Worm (Caenorhabditis elegans) whole organism, early embryonic: ENCODE data around the gene F07C4.6.

Source experiments
- B0310.2 ChIP-seq: sonication (generic microtip); optimal IDR thresholded peaks from 2 replicates; lab custom pipeline; 2016; ENCODE audit warnings: mild to moderate bottlenecking, missing genetic modification characterization, missing compliant biosample characterization
- F13C5.2 ChIP-seq: sonication (generic microtip); optimal IDR thresholded peaks from 2 replicates; lab custom pipeline; 2017; ENCODE audit warnings: mild to moderate bottlenecking, missing genetic modification characterization, inconsistent platforms, missing compliant biosample characterization
- aly-1 ChIP-seq: sonication (generic microtip); optimal IDR thresholded peaks from 2 replicates; lab custom pipeline; 2016; ENCODE audit warnings: missing genetic modification characterization, missing compliant biosample characterization
- ama-1 ChIP-seq: fragments of 150-350 bp; optimal IDR thresholded peaks from 2 replicates; lab custom pipeline; 2014
- ceh-13 ChIP-seq: fragments of 200-800 bp; sonication (Bioruptor generic); optimal IDR thresholded peaks from 2 replicates; lab custom pipeline; 2018; ENCODE audit warnings: mild to moderate bottlenecking, missing genetic modification characterization, missing compliant biosample characterization
- ceh-36 ChIP-seq: sonication (generic microtip); optimal IDR thresholded peaks from 2 replicates; lab custom pipeline; 2016; ENCODE audit warnings: missing genetic modification characterization, inconsistent platforms, missing compliant biosample characterization
- ets-7 ChIP-seq: sonication (generic microtip); optimal IDR thresholded peaks from 2 replicates; lab custom pipeline; 2016; ENCODE audit warnings: missing genotype, missing genetic modification characterization, missing compliant biosample characterization
- flt-1 ChIP-seq: fragments of 200-800 bp; sonication (Bioruptor generic); IDR thresholded peaks from 2 replicates; pipeline ENCODE4 v1.3.6; 2022; ENCODE audit warnings: missing genetic modification characterization, missing compliant biosample characterization
- hmbx-1 ChIP-seq: sonication (generic microtip); optimal IDR thresholded peaks from 2 replicates; lab custom pipeline; 2016; ENCODE audit warnings: mild to moderate bottlenecking, missing genetic modification characterization, missing compliant biosample characterization
- hmg-4 ChIP-seq: fragments of 200-800 bp; sonication (Bioruptor generic); optimal IDR thresholded peaks from 2 replicates; lab custom pipeline; 2018; ENCODE audit warnings: mild to moderate bottlenecking, missing genetic modification characterization, missing compliant biosample characterization
- hnd-1 ChIP-seq: sonication (generic microtip); optimal IDR thresholded peaks from 2 replicates; lab custom pipeline; 2016; ENCODE audit warnings: missing genetic modification characterization, missing compliant biosample characterization
- pes-1 ChIP-seq: fragments of 200-800 bp; sonication (Bioruptor generic); IDR thresholded peaks from 2 replicates; pipeline ENCODE4 v1.3.6; 2022; ENCODE audit warnings: missing genetic modification reagents, missing genetic modification characterization, missing compliant biosample characterization
- scrt-1 ChIP-seq: fragments of 200-800 bp; sonication (Bioruptor generic); IDR thresholded peaks from 2 replicates; pipeline ENCODE4 v1.3.6; 2022; ENCODE audit warnings: missing genetic modification characterization, missing compliant biosample characterization
- sea-1 ChIP-seq: fragments of 200-800 bp; sonication (Bioruptor generic); conservative IDR thresholded peaks from 2 replicates; pipeline ENCODE4 v1.3.6; 2022; ENCODE audit warnings: missing genetic modification characterization, missing compliant biosample characterization
- tbx-11 ChIP-seq: fragments of 200-800 bp; sonication (Bioruptor generic); IDR thresholded peaks from 2 replicates; pipeline ENCODE4 v1.3.6; 2022; ENCODE audit warnings: missing genetic modification characterization, missing compliant biosample characterization
- tbx-37 ChIP-seq: fragments of 200-800 bp; sonication (Bioruptor generic); conservative IDR thresholded peaks from 2 replicates; pipeline ENCODE4 v1.3.6; 2022; ENCODE audit warnings: missing genetic modification reagents, missing genetic modification characterization, missing compliant biosample characterization
- tra-4 ChIP-seq: sonication (generic microtip); optimal IDR thresholded peaks from 2 replicates; lab custom pipeline; 2017; ENCODE audit warnings: missing genetic modification characterization, missing compliant biosample characterization

Gene F07C4.6

DNA sequence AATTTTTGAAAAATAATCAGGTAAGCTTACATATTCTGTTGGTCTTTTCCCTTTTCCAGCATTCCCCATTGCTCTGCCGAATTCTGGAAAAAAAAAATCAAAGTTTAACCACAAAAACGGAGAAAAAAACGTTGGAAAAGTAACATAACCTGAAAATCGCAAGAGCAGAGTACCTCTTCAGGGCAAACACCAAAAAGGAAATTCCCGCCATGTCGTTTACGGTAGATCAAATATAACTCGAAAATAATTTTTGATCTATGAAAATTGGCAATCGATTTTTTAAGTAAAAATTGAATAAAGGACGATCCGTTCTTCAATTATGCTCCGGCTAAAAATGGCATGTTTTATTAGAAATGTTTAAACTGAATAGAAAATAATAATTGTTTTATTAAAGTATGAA lies 23.2 kb upstream of the F07C4.6 start, which contains the start of gene C50E3.11:
Gene C50E3.11, minus strand, starts transcription at position 83 of the 400 bp plus-strand sequence.
- TF ChIP-seq ceh-36 (tag; lab: Kevin White, UChicago), result no peak
- no peak for TF ChIP-seq tbx-11 (GFP tag; lab: Robert Waterston, UW)
- no peak for TF ChIP-seq hmbx-1 (tag; lab: Kevin White, UChicago)
- no peak for TF ChIP-seq aly-1
- TF ChIP-seq F13C5.2 (tag; lab: Kevin White, UChicago), result no peak

DNA sequence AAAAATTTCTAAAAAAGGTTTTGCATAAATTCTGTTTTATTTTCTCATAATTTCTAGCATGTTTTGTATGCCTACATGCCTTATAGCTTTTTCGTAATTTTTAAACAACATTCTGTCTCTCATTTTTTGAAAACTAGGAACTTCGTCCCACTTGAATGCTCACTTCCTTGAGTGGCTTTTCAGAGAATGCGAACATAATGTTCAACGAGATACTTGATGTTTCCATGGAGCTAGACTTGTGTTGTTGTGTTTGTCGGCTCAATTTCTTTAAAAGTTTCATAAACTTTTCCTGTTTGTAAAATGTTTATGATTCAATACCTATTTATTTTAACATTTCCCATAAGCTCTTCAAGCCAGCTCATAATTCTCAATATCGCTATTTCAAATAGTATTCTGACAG lies 21.8 kb upstream of the F07C4.6 start, which contains the start of gene clec-213:
Gene clec-213, plus strand, starts transcription at position 301 of the 400 bp plus-strand sequence.
- TF ChIP-seq hmg-4, result no peak
- TF ChIP-seq flt-1, result no peak
- no peak for TF ChIP-seq ceh-36 (tag; lab: Kevin White, UChicago)
- no peak for TF ChIP-seq tra-4 (tag; lab: Kevin White, UChicago)
- TF ChIP-seq aly-1, result no peak
- TF ChIP-seq F13C5.2 (tag; lab: Kevin White, UChicago), result no peak
- TF ChIP-seq ceh-13 (GFP tag; lab: Kevin White, UChicago), result no peak
- no peak for TF ChIP-seq hmbx-1 (tag; lab: Kevin White, UChicago)
- no peak for TF ChIP-seq sea-1 (GFP tag; lab: Robert Waterston, UW)
- no peak for TF ChIP-seq ama-1
- TF ChIP-seq B0310.2 (tag; lab: Kevin White, UChicago), result no peak
- TF ChIP-seq tbx-11 (GFP tag; lab: Robert Waterston, UW), result no peak
- no peak for TF ChIP-seq hnd-1 (tag; lab: Kevin White, UChicago)
- no peak for TF ChIP-seq ets-7 (tag; lab: Kevin White, UChicago)
- TF ChIP-seq scrt-1 (GFP tag; lab: Robert Waterston, UW), result no peak

DNA sequence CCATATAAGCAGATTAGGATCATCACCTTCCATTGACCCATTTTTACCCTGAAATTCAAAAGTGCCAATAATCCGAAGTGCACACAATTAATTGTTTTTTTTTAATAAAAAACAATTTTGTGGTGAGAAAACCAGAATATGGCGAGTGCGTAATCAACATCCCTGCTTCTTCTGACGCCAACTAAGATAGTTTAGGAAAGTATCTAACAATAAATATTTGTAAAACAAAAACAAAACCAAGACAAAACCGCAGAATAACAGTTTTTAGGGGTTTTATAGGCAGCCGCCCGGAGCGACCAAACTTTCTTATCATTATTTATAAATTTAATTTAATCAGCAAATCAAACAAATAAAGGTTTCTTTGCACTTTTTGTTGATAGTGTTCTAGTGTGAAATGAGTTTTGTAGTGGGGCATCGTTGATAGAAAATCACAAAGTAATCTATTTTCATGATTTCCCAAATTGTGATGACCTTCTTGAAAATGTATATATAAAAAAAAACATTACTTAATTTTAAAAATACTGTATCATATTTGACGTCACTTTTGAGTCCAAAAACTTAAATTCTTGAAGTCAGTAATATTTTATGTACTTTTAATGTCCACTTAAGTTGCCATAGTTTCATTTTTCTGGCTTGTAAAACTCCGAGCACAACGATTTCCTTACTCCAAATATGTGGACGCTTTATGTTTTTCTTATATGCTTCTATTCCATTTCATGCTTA lies 16.8 kb upstream of the F07C4.6 start, which contains the start of the genes folt-3 and clec-214:
Gene folt-3, minus strand, starts transcription at position 51 of the 723 bp plus-strand sequence.
Gene clec-214, plus strand, starts transcription at position 673 of the 723 bp plus-strand sequence.
- TF ChIP-seq ets-7 (tag; lab: Kevin White, UChicago) (no peak), flt-1 (no peak), tbx-37 (GFP tag; lab: Robert Waterston, UW) (no peak), aly-1 (no peak), ama-1 (no peak), pes-1 (GFP tag; lab: Robert Waterston, UW) (no peak), hnd-1 (tag; lab: Kevin White, UChicago) (no peak), sea-1 (GFP tag; lab: Robert Waterston, UW) (no peak), tbx-11 (GFP tag; lab: Robert Waterston, UW) (no peak), tra-4 (tag; lab: Kevin White, UChicago) (no peak), ceh-13 (GFP tag; lab: Kevin White, UChicago) (no peak), B0310.2 (tag; lab: Kevin White, UChicago) (no peak), hmbx-1 (tag; lab: Kevin White, UChicago) (no peak), hmg-4 (no peak), ceh-36 (tag; lab: Kevin White, UChicago) (no peak), F13C5.2 (tag; lab: Kevin White, UChicago) (no peak), scrt-1 (GFP tag; lab: Robert Waterston, UW) (no peak)

DNA sequence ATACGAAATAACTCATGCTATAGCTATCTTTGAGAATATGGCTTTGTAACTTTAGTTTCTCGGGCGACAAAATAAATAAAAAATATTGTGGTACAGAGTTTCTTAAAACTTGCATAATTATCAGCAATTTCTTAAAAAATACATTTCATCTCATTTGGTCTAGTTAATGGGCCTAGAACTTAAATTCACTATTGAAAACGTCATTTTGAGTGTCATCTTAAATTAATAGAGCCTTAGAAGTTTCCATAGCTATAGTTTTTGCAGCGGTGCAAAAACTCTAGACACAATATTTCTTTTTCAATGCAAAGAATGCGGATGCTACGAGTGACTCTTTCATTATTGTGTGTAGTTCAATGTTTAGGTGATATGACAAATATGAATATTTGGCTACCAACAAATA lies 14.6 kb upstream of the F07C4.6 start, which contains the start of gene clec-215:
Gene clec-215, plus strand, starts transcription at position 301 of the 400 bp plus-strand sequence.
- no peak for TF ChIP-seq tbx-11 (GFP tag; lab: Robert Waterston, UW)
- no peak for TF ChIP-seq flt-1
- TF ChIP-seq B0310.2 (tag; lab: Kevin White, UChicago), result no peak
- no peak for TF ChIP-seq hnd-1 (tag; lab: Kevin White, UChicago)
- no peak for TF ChIP-seq ama-1
- TF ChIP-seq hmbx-1 (tag; lab: Kevin White, UChicago), result no peak
- no peak for TF ChIP-seq pes-1 (GFP tag; lab: Robert Waterston, UW)
- TF ChIP-seq scrt-1 (GFP tag; lab: Robert Waterston, UW), result no peak
- no peak for TF ChIP-seq ceh-36 (tag; lab: Kevin White, UChicago)
- no peak for TF ChIP-seq tra-4 (tag; lab: Kevin White, UChicago)
- no peak for TF ChIP-seq aly-1
- no peak for TF ChIP-seq sea-1 (GFP tag; lab: Robert Waterston, UW)
- TF ChIP-seq hmg-4, result no peak
- TF ChIP-seq ets-7 (tag; lab: Kevin White, UChicago), result no peak
- TF ChIP-seq ceh-13 (GFP tag; lab: Kevin White, UChicago), result no peak
- no peak for TF ChIP-seq F13C5.2 (tag; lab: Kevin White, UChicago)

DNA sequence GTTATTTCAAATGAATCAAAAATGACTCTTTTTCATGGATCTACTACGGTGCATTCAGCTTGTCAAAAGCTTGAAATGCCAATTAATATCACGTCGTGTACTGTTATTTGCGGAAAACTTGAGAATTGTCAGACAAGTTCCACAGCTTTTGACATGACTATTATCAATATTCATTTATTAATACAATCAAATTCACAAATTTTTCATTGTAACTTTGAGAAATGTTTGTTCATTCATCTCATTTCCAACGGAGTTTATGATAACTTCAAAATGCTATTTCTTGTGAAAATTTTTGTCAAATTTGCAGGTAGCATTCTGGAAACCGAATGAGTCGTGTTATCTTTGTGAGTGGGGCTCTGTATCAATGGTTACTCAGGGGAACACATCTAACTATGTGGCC lies 8.5 kb upstream of the F07C4.6 start, which contains the start of gene C50E3.15:
Gene C50E3.15, plus strand, starts transcription at position 301 of the 400 bp plus-strand sequence.
- TF ChIP-seq tbx-11 (GFP tag; lab: Robert Waterston, UW) (no peak), B0310.2 (tag; lab: Kevin White, UChicago) (no peak), tbx-37 (GFP tag; lab: Robert Waterston, UW) (no peak), aly-1 (no peak), F13C5.2 (tag; lab: Kevin White, UChicago) (no peak), tra-4 (tag; lab: Kevin White, UChicago) (no peak), flt-1 (no peak), hmg-4 (no peak), sea-1 (GFP tag; lab: Robert Waterston, UW) (no peak)

DNA sequence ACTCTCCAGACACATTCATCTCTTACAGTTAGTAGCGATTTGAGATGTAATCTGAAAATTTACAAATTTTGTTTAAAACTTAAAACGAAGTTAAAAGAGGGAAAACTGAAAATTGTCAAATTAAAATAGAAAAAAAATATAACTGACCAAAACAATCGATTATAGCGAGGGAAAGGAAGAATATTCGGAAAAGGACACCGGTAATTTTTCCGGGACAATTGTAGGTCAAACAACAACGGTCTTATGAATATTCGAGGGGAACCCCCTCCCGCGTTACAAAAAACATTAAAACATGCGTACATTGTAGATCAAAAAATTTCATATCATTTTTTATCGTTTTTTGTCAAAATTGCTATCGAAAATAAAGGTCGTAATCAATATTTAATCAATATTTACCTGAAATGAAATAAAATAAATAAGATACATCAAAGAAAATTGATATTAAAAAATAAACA lies 4.6 kb upstream of the F07C4.6 start, which contains the start of gene C50E3.12:
Gene C50E3.12, minus strand, starts transcription at position 51 of the 455 bp plus-strand sequence.
- TF ChIP-seq hnd-1 (tag; lab: Kevin White, UChicago) (no peak), sea-1 (GFP tag; lab: Robert Waterston, UW) (no peak), hmbx-1 (tag; lab: Kevin White, UChicago) (no peak), B0310.2 (tag; lab: Kevin White, UChicago) (no peak), ets-7 (tag; lab: Kevin White, UChicago) (no peak), ama-1 (no peak), tbx-37 (GFP tag; lab: Robert Waterston, UW) (no peak), ceh-13 (GFP tag; lab: Kevin White, UChicago) (no peak), scrt-1 (GFP tag; lab: Robert Waterston, UW) (no peak), tbx-11 (GFP tag; lab: Robert Waterston, UW) (no peak), hmg-4 (no peak), flt-1 (no peak), tra-4 (tag; lab: Kevin White, UChicago) (no peak), ceh-36 (tag; lab: Kevin White, UChicago) (no peak)
